Worm (Caenorhabditis elegans): ENCODE results near the gene C09B9.85.

ce11 chrIV:4975995-4976394 lies 49.6 kb downstream of the C09B9.85 start, which contains the start of gene Y9C9A.16:
- TF ChIP-seq drap-1 (GFP tag; optimal IDR thresholded peaks at IDR 0.05) (no peak), lin-13 (tag; optimal IDR thresholded peaks at IDR 0.05) (no peak), nhr-237 (tag; optimal IDR thresholded peaks at IDR 0.05) (no peak), pha-4 (tag; optimal IDR thresholded peaks at IDR 0.05) (no peak), mab-5 (tag; optimal IDR thresholded peaks at IDR 0.05) (no peak), snpc-4 (tag; optimal IDR thresholded peaks at IDR 0.05) (no peak), zip-8 (tag; optimal IDR thresholded peaks at IDR 0.05) (no peak), flh-1 (GFP tag; optimal IDR thresholded peaks at IDR 0.05) (no peak), mep-1 (tag; optimal IDR thresholded peaks at IDR 0.05) (no peak), elt-3 (tag; optimal IDR thresholded peaks at IDR 0.05) (no peak), nhr-76 (tag; optimal IDR thresholded peaks at IDR 0.05) (no peak), ceh-83 (GFP tag; optimal IDR thresholded peaks at IDR 0.05) (no peak)

All from whole organism, mixed stage, embryonic.